Fruit fly (Drosophila melanogaster): ENCODE results near the gene TfIIB.

The TfIIB gene

dm6 chr2L:10442048-10442790 is 11.1 kb downstream of the TfIIB start, which contains the start of gene loh (continued):
- TF ChIP-seq eve (GFP tag; optimal IDR thresholded peaks at IDR 0.05) = peak in 1 of 2 experiments; percentile 84
- TF ChIP-seq twi (tag; optimal IDR thresholded peaks at IDR 0.05) = peak; percentile 42
- TF ChIP-seq CG14860 (GFP tag; IDR thresholded peaks at IDR 0.05; ENCODE audit: partially characterized antibody) = no peak
- TF ChIP-seq CG7786 (GFP tag; optimal IDR thresholded peaks at IDR 0.05) = no peak
- no peak for TF ChIP-seq nerfin-1 (tag; optimal IDR thresholded peaks at IDR 0.05)
- TF ChIP-seq D19A (tag; optimal IDR thresholded peaks at IDR 0.05) = peak; percentile 74
- peak; percentile 39 for TF ChIP-seq odd (GFP tag; optimal IDR thresholded peaks at IDR 0.05)
- no peak for TF ChIP-seq exex (tag; optimal IDR thresholded peaks at IDR 0.05)
- peak; percentile 51 for TF ChIP-seq PHDP (tag; optimal IDR thresholded peaks at IDR 0.05)
- 0 out of 2 replicates have a peak, but pooled peaks have one; percentile 5 for TF ChIP-seq sob (GFP tag; IDR thresholded peaks at IDR 0.05)
- TF ChIP-seq CG9932 (GFP tag; IDR thresholded peaks at IDR 0.05) = no peak
- no peak for TF ChIP-seq vvl (GFP tag; IDR thresholded peaks at IDR 0.05)
- TF ChIP-seq sug (tag; optimal IDR thresholded peaks at IDR 0.05) = peak; percentile 48
- TF ChIP-seq sens (GFP tag) = peak; percentile 75
- TF ChIP-seq danr (GFP tag; IDR thresholded peaks at IDR 0.05) = peak; percentile 36; the same call in 1 of the 2 replicates
- peak; percentile 18 for TF ChIP-seq CG1529 (GFP tag; optimal IDR thresholded peaks at IDR 0.05)
- peak; percentile 35 for TF ChIP-seq dmrt11E (tag; optimal IDR thresholded peaks at IDR 0.05)
- TF ChIP-seq NfI (GFP tag; optimal IDR thresholded peaks at IDR 0.05) = peak; percentile 1
- TF ChIP-seq CG17829 (tag; optimal IDR thresholded peaks at IDR 0.05) = peak; percentile 65
- 0 out of 2 replicates have a peak, but pooled peaks have one; percentile 38 for TF ChIP-seq ttk (GFP tag; IDR thresholded peaks at IDR 0.05)
- TF ChIP-seq CG1233 (GFP tag; optimal IDR thresholded peaks at IDR 0.05) = peak; percentile 61
- peak; percentile 43 for TF ChIP-seq CG18476 (GFP tag; optimal IDR thresholded peaks at IDR 0.05)
- TF ChIP-seq Eip74EF (GFP tag; optimal IDR thresholded peaks at IDR 0.05) = peak in 1 of 2 experiments; percentile 67
- TF ChIP-seq CG6765 (GFP tag; optimal IDR thresholded peaks at IDR 0.05) = peak; percentile 23
- no peak for TF ChIP-seq BEAF-32 (GFP tag; optimal IDR thresholded peaks at IDR 0.05)
- no peak for TF ChIP-seq br (optimal IDR thresholded peaks at IDR 0.05)
- TF ChIP-seq CG18262 (tag; optimal IDR thresholded peaks at IDR 0.05) = peak; percentile 85
- peak; percentile 61 for TF ChIP-seq CG1602 (GFP tag; optimal IDR thresholded peaks at IDR 0.05)
- TF ChIP-seq CG12104 (GFP tag; optimal IDR thresholded peaks at IDR 0.05) = peak; percentile 49
- TF ChIP-seq CG13775 (GFP tag; optimal IDR thresholded peaks at IDR 0.05) = peak; percentile 32
- TF ChIP-seq Taf1 (GFP tag; IDR thresholded peaks at IDR 0.05) = 0 out of 2 replicates have a peak, but pooled peaks have one; percentile 26
- TF ChIP-seq lola (GFP tag; optimal IDR thresholded peaks at IDR 0.05) = peak in 1 of 3 experiments; percentile 79
- peak; percentile 24 for TF ChIP-seq fd3F (GFP tag; optimal IDR thresholded peaks at IDR 0.05)
- peak; percentile 38 for TF ChIP-seq Vsx1 (GFP tag; optimal IDR thresholded peaks at IDR 0.05)
- no peak for TF ChIP-seq CG14050 (GFP tag; IDR thresholded peaks at IDR 0.05)
- TF ChIP-seq CG15269 (tag; optimal IDR thresholded peaks at IDR 0.05) = peak; percentile 43
- peak; percentile 65 for TF ChIP-seq CG17385 (GFP tag; optimal IDR thresholded peaks at IDR 0.05)
- TF ChIP-seq chm (GFP tag; IDR thresholded peaks at IDR 0.05) = no peak
- no peak for TF ChIP-seq sqz (GFP tag; optimal IDR thresholded peaks at IDR 0.05)
- peak; percentile 49 for TF ChIP-seq Nf-YB (GFP tag; optimal IDR thresholded peaks at IDR 0.05)
- TF ChIP-seq CG9797 (GFP tag; optimal IDR thresholded peaks at IDR 0.05) = no peak
- TF ChIP-seq usp (GFP tag; optimal IDR thresholded peaks at IDR 0.05) = no peak
- TF ChIP-seq gem (tag; optimal IDR thresholded peaks at IDR 0.05) = peak; percentile 79
- no peak for TF ChIP-seq Atf-2 (GFP tag; optimal IDR thresholded peaks at IDR 0.05)
- TF ChIP-seq z (GFP tag; IDR thresholded peaks at IDR 0.05) = 0 out of 3 replicates have a peak, but pooled peaks have one; percentile 12
- no peak for TF ChIP-seq lov (optimal IDR thresholded peaks at IDR 0.05)
- TF ChIP-seq lov (GFP tag; IDR thresholded peaks at IDR 0.05) = 0 out of 3 replicates have a peak, but pooled peaks have one; percentile 15
- peak; percentile 45 for TF ChIP-seq Max (GFP tag; optimal IDR thresholded peaks at IDR 0.05)
- peak; percentile 36 for TF ChIP-seq D19B (GFP tag; optimal IDR thresholded peaks at IDR 0.05)
